Fruit fly (Drosophila melanogaster) whole organism, prepupa: ENCODE measurements around the gene LManII.

Experiments
- Blimp-1 ChIP-seq: fragments of 200-800 bp; sonication (Bioruptor generic); optimal IDR thresholded peaks from 3 replicates; lab custom pipeline; 2017; ENCODE audit warnings: missing biosample characterization, missing genetic modification characterization, mild to moderate bottlenecking, moderate library complexity, missing genetic modification reagents
- CG10631 ChIP-seq: fragments of 200-800 bp; sonication (Bioruptor generic); optimal IDR thresholded peaks from 2 replicates; lab custom pipeline; 2016; ENCODE audit warnings: missing biosample characterization, missing genetic modification characterization
- CG16779 ChIP-seq: fragments of 200-800 bp; sonication (Bioruptor generic); optimal IDR thresholded peaks from 3 replicates; lab custom pipeline; 2017; ENCODE audit warnings: missing biosample characterization, mild to moderate bottlenecking, missing genetic modification characterization
- CG3032 ChIP-seq: fragments of 200-800 bp; optimal IDR thresholded peaks from 2 replicates; lab custom pipeline; 2019; ENCODE audit warnings: missing biosample characterization, mild to moderate bottlenecking, missing genetic modification characterization, moderate library complexity
- CG31627 ChIP-seq: fragments of 200-800 bp; sonication (Bioruptor generic); optimal IDR thresholded peaks from 3 replicates; lab custom pipeline; 2016; ENCODE audit warnings: missing biosample characterization, missing genetic modification characterization
- CG6163 ChIP-seq: fragments of 200-800 bp; sonication (Bioruptor generic); IDR thresholded peaks from 3 replicates; pipeline ENCODE4 v1.3.6; 2022; ENCODE audit warnings: missing biosample characterization, missing genetic modification characterization
- CG6792 ChIP-seq: fragments of 200-800 bp; sonication (Bioruptor generic); optimal IDR thresholded peaks from 3 replicates; lab custom pipeline; 2016; ENCODE audit warnings: missing biosample characterization, missing genetic modification characterization
- CG6808 ChIP-seq: fragments of 200-800 bp; sonication (Bioruptor generic); optimal IDR thresholded peaks from 3 replicates; lab custom pipeline; 2017; ENCODE audit warnings: missing biosample characterization, missing genetic modification characterization, mild to moderate bottlenecking, moderate library complexity, missing genetic modification reagents
- CG6854 ChIP-seq: fragments of 200-800 bp; sonication (Bioruptor generic); optimal IDR thresholded peaks from 2 replicates; lab custom pipeline; 2017; ENCODE audit warnings: missing biosample characterization, mild to moderate bottlenecking, missing genetic modification characterization
- CG8319 ChIP-seq: fragments of 200-800 bp; sonication (Bioruptor generic); optimal IDR thresholded peaks from 3 replicates; lab custom pipeline; 2016; ENCODE audit warnings: missing biosample characterization, missing genetic modification characterization
- CG8632 ChIP-seq: fragments of 200-800 bp; sonication (Bioruptor generic); optimal IDR thresholded peaks from 3 replicates; lab custom pipeline; 2016; ENCODE audit warnings: missing biosample characterization, missing genetic modification characterization
- Eip75B ChIP-seq: fragments of 200-800 bp; sonication (Bioruptor generic); optimal IDR thresholded peaks from 3 replicates; lab custom pipeline; 2016; ENCODE audit warnings: missing biosample characterization, missing genetic modification characterization
- Eip78C ChIP-seq: fragments of 200-800 bp; sonication (Bioruptor generic); peaks from one replicate; lab custom pipeline; 2016; ENCODE audit warnings: missing biosample characterization, missing genetic modification characterization
- Eip93F ChIP-seq: fragments of 200-800 bp; sonication (Bioruptor generic); optimal IDR thresholded peaks from 2 replicates; lab custom pipeline; 2016; ENCODE audit warnings: missing biosample characterization, mild to moderate bottlenecking, missing genetic modification characterization
- Ets21C ChIP-seq: fragments of 200-800 bp; sonication (Bioruptor generic); optimal IDR thresholded peaks from 3 replicates; lab custom pipeline; 2016; ENCODE audit warnings: missing biosample characterization, missing genetic modification characterization
- Ets96B ChIP-seq: fragments of 200-800 bp; optimal IDR thresholded peaks from 2 replicates; lab custom pipeline; 2019; ENCODE audit warnings: missing biosample characterization, mild to moderate bottlenecking, missing genetic modification characterization, moderate library complexity
- Gug ChIP-seq: fragments of 200-800 bp; sonication (Bioruptor generic); IDR thresholded peaks from 2 replicates; pipeline ENCODE4 v1.3.6; 2022; ENCODE audit warnings: missing biosample characterization, missing genetic modification characterization
- Hr38 ChIP-seq: sonication (Bioruptor generic); optimal IDR thresholded peaks from 2 replicates; lab custom pipeline; 2016; ENCODE audit warnings: missing biosample characterization, missing genetic modification characterization
- Hr39 ChIP-seq: fragments of 200-800 bp; sonication (Bioruptor generic); optimal IDR thresholded peaks from 2 replicates; lab custom pipeline; 2016; ENCODE audit warnings: missing biosample characterization, missing genetic modification characterization
- Lpt ChIP-seq: fragments of 200-800 bp; sonication (Bioruptor generic); optimal IDR thresholded peaks from 3 replicates; lab custom pipeline; 2016; ENCODE audit warnings: missing biosample characterization, missing genetic modification characterization
- Met ChIP-seq: fragments of 200-800 bp; sonication (Bioruptor generic); optimal IDR thresholded peaks from 3 replicates; lab custom pipeline; 2016; ENCODE audit warnings: missing biosample characterization, missing genetic modification characterization
- OdsH ChIP-seq: fragments of 200-800 bp; sonication (Bioruptor generic); optimal IDR thresholded peaks from 3 replicates; lab custom pipeline; 2016; ENCODE audit warnings: missing biosample characterization, missing genetic modification characterization
- Smox ChIP-seq: fragments of 200-800 bp; sonication (Bioruptor generic); optimal IDR thresholded peaks from 3 replicates; lab custom pipeline; 2016; ENCODE audit warnings: missing biosample characterization, missing genetic modification characterization
- Sox15 ChIP-seq: fragments of 200-800 bp; sonication (Bioruptor generic); optimal IDR thresholded peaks from 3 replicates; lab custom pipeline; 2016; ENCODE audit warnings: missing biosample characterization, missing genetic modification characterization
- acj6 ChIP-seq: fragments of 200-800 bp; sonication (Bioruptor generic); optimal IDR thresholded peaks from 3 replicates; lab custom pipeline; 2016; ENCODE audit warnings: missing biosample characterization, missing genetic modification characterization
- cyc ChIP-seq: fragments of 200-800 bp; sonication (Bioruptor generic); optimal IDR thresholded peaks from 3 replicates; lab custom pipeline; 2016; ENCODE audit warnings: missing biosample characterization, missing genetic modification characterization
- dac ChIP-seq: fragments of 200-800 bp; sonication (Bioruptor generic); optimal IDR thresholded peaks from 2 replicates; lab custom pipeline; 2017; ENCODE audit warnings: missing biosample characterization, mild to moderate bottlenecking, missing genetic modification characterization
- dsx ChIP-seq: fragments of 200-800 bp; optimal IDR thresholded peaks from 3 replicates; lab custom pipeline; 2019; ENCODE audit warnings: missing biosample characterization, mild to moderate bottlenecking, missing genetic modification characterization, moderate library complexity; ENCODE audit not compliant: poor library complexity, severe bottlenecking
- eg ChIP-seq: fragments of 200-800 bp; sonication (Bioruptor generic); IDR thresholded peaks from 3 replicates; pipeline ENCODE4 v1.3.6; 2022; ENCODE audit warnings: missing biosample characterization, missing genetic modification characterization
- esn ChIP-seq: fragments of 200-800 bp; sonication (Bioruptor generic); optimal IDR thresholded peaks from 2 replicates; lab custom pipeline; 2016; ENCODE audit warnings: missing biosample characterization, mild to moderate bottlenecking, missing genetic modification characterization, moderate library complexity
- fkh ChIP-seq: fragments of 200-800 bp; sonication (Bioruptor generic); optimal IDR thresholded peaks from 3 replicates; lab custom pipeline; 2017; ENCODE audit warnings: missing biosample characterization, mild to moderate bottlenecking, missing genetic modification characterization, moderate library complexity
- lz ChIP-seq: fragments of 200-800 bp; sonication (Bioruptor generic); optimal IDR thresholded peaks from 3 replicates; lab custom pipeline; 2016; ENCODE audit warnings: missing biosample characterization, missing genetic modification characterization
- net ChIP-seq: fragments of 200-800 bp; sonication (Bioruptor generic); optimal IDR thresholded peaks from 3 replicates; lab custom pipeline; 2016; ENCODE audit warnings: missing biosample characterization, missing genetic modification characterization
- ss ChIP-seq, 2 experiments: fragments of 200-800 bp; sonication (Bioruptor generic); optimal IDR thresholded peaks; 2 replicates in 1 of 2; 3 replicates in 1 of 2; lab custom pipeline; 2017 to 2018; ENCODE audit warnings: mild to moderate bottlenecking in 2 of 2, missing biosample characterization in 2 of 2, missing genetic modification characterization in 2 of 2, moderate library complexity in 1 of 2
- topi ChIP-seq: fragments of 200-800 bp; sonication (Bioruptor generic); optimal IDR thresholded peaks from 3 replicates; lab custom pipeline; 2016; ENCODE audit warnings: missing biosample characterization, missing genetic modification characterization
- vri ChIP-seq: fragments of 200-800 bp; sonication (Bioruptor generic); optimal IDR thresholded peaks from 3 replicates; lab custom pipeline; 2016; ENCODE audit warnings: missing biosample characterization, mild to moderate bottlenecking, missing genetic modification characterization

The LManII gene

DNA sequence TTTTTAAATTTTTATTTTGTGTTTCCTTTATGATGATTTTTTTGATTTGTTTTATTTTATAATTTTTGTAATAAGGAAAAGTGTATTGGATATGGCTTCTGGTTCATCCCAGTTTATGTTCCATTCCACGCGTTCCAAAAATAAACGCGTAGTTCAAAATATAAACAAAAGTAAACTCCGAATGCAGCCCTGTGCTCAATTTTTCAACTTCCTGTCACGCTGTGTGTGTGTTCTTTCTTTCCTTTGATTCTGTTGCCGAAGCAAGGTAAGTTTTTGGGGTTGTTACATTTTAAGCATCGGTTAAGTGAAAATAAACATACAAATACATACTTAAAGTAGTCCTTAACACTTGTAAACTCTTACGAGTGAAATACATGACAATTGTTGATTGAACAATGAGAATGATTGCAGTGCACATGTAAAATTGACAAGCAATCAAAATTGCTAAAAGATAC is 49.3 kb upstream of the LManII start, which contains the start of the genes Ip259 and RpS27A (continued):
- TF ChIP-seq Ets21C (GFP tag; lab: Kevin White, UChicago) (peak; percentile 6), CG6163 (GFP tag; lab: Robert Waterston, UW) (no peak), Hr38 (GFP tag; lab: Kevin White, UChicago) (no peak), Met (GFP tag; lab: Kevin White, UChicago) (no peak), Eip75B (GFP tag; lab: Kevin White, UChicago) (no peak), Ets96B (peak; percentile 37), Hr39 (no peak), Lpt (GFP tag; lab: Kevin White, UChicago) (no peak), CG16779 (tag; lab: Kevin White, UChicago) (no peak), Smox (GFP tag; lab: Kevin White, UChicago) (no peak), Blimp-1 (GFP tag; lab: Kevin White, UChicago) (peak; percentile 61), ss (GFP tag; optimal IDR thresholded peaks at IDR 0.05; lab: Kevin White, UChicago) (peak in 1 of 2 experiments; percentile 77)

DNA sequence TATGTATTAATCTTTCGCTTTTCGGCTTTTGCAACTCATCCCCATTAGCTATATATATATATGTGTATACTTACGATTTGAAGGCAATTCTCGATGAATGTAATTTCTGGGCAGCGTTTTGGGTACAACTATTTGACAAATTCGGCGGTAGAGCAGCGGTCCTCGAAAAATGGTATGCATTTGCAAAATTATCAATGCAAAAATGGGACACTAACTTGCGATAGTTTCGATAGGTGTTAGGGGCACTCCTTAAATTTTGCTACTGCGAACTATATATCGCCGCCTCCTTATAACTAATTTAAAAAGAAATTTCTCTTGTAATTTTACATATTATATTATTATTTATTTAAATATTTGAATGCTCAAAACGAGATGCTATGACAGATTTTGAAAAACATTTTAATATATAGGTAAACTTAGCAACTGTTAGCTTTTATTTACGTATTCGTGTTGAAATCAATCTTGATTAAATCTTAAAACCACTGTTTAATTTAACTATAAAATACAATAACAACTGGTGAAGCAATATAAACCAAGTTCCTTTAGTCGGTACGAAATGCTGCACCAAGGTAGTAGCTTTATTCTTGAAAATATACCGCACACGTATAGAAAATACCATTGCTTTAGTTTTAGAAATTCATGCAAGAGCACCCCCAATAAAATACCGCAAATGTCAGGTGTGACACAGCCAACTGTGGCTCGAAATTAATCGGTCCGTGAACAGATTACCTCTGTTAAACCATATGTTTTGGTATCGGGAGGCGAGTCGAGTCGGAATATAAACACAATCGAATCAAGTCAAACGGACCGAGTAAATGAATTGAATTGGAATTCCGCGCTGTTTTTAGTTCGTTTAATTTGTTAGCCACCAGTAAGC is 44.0 kb upstream of the LManII start, which contains the start of the genes CG5355 and Klp31E:
TSS of gene CG5355 (minus strand) at position 213 of the 877 bp plus-strand sequence.
TSS of gene Klp31E (plus strand) at position 767 of the 877 bp plus-strand sequence.
- peak; percentile 43 for TF ChIP-seq Blimp-1 (GFP tag; lab: Kevin White, UChicago)
- no peak for TF ChIP-seq CG8319 (GFP tag; lab: Kevin White, UChicago)
- TF ChIP-seq cyc (GFP tag; lab: Kevin White, UChicago) = peak; percentile 47
- peak; percentile 39 for TF ChIP-seq Ets21C (GFP tag; lab: Kevin White, UChicago)
- peak; percentile 79 for TF ChIP-seq CG3032 (tag; lab: Kevin White, UChicago)
- peak; percentile 54 for TF ChIP-seq esn (GFP tag; lab: Kevin White, UChicago)
- no peak for TF ChIP-seq dac (GFP tag; lab: Kevin White, UChicago)
- TF ChIP-seq CG6792 (GFP tag; lab: Kevin White, UChicago) = peak; percentile 42
- peak; percentile 78 for TF ChIP-seq CG10631 (GFP tag; lab: Kevin White, UChicago)
- TF ChIP-seq net (GFP tag; lab: Kevin White, UChicago) = no peak
- TF ChIP-seq Eip78C (GFP tag; lab: Kevin White, UChicago) = peak; percentile 87
- TF ChIP-seq Hr39 = peak; percentile 59
- TF ChIP-seq CG6808 (GFP tag; lab: Kevin White, UChicago) = no peak
- no peak for TF ChIP-seq CG16779 (tag; lab: Kevin White, UChicago)
- TF ChIP-seq topi (GFP tag; lab: Kevin White, UChicago) = no peak
- TF ChIP-seq Sox15 (GFP tag; lab: Kevin White, UChicago) = peak; percentile 65
- no peak for TF ChIP-seq fkh (GFP tag; lab: Kevin White, UChicago)
- TF ChIP-seq lz (GFP tag; lab: Kevin White, UChicago) = peak; percentile 59
- TF ChIP-seq acj6 (GFP tag; lab: Kevin White, UChicago) = peak; percentile 50
- no peak for TF ChIP-seq eg (GFP tag; lab: Robert Waterston, UW)
- no peak for TF ChIP-seq CG8632 (GFP tag; lab: Kevin White, UChicago)
- TF ChIP-seq Gug = 0 out of 2 replicates have a peak, but pooled peaks have one; percentile 41
- peak; percentile 46 for TF ChIP-seq Ets96B
- no peak for TF ChIP-seq vri
- TF ChIP-seq Eip93F (GFP tag; lab: Kevin White, UChicago) = peak; percentile 52
- peak; percentile 16 for TF ChIP-seq CG6854 (GFP tag; lab: Kevin White, UChicago)
- TF ChIP-seq dsx (GFP tag; lab: Kevin White, UChicago) = no peak
- TF ChIP-seq CG31627 = peak; percentile 63
- TF ChIP-seq OdsH (GFP tag; lab: Kevin White, UChicago) = peak; percentile 69
